Worm (Caenorhabditis elegans): ENCODE data around the gene efr-3.
A peak's percentile ranks its signal among the peaks of the same experiment; 100 is the strongest.

efr-3 gene

DNA sequence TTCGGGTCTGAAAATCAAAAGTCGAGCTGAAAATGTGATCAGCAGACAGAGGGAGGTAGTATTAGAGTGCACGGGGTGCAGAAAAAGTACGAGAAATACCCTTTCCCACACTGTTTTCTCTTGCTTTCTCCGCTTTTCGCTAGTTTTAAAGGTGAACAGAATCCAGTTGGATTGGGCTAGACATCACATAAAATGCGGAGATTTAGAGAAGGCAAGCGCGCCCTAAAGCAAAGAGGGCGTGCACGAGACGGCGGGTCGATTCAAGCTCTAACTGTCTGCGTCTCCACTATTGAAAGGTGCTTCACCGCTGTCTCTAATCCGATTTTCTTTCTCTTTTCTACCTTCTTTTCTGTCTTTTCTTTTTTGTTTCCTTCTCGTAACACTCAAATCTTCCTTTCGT is 49.2 kb upstream of the efr-3 start (continued):
- peak; percentile 15 for TF ChIP-seq unc-130 (GFP tag; optimal IDR thresholded peaks at IDR 0.05)
- TF ChIP-seq athp-1 (tag; optimal IDR thresholded peaks at IDR 0.05) = peak; percentile 67
- TF ChIP-seq F49E8.2 (tag; optimal IDR thresholded peaks at IDR 0.05; ENCODE audit: insufficient read depth) = peak; percentile 89
- 0 out of 2 replicates have a peak, but pooled peaks have one; percentile 25 for TF ChIP-seq attf-6 (GFP tag; IDR thresholded peaks at IDR 0.05)
- TF ChIP-seq ceh-91 (GFP tag; IDR thresholded peaks at IDR 0.05) = peak; percentile 48; the same call in 1 of the 2 replicates
- peak; percentile 49; the same call in 1 of the 2 replicates for TF ChIP-seq egl-44 (GFP tag; IDR thresholded peaks at IDR 0.05)
- peak; percentile 58 for TF ChIP-seq tlf-1 (GFP tag; optimal IDR thresholded peaks at IDR 0.05)
- TF ChIP-seq ccch-3 (GFP tag; optimal IDR thresholded peaks at IDR 0.05) = no peak
- TF ChIP-seq ztf-28 (GFP tag; IDR thresholded peaks at IDR 0.05) = 0 out of 2 replicates have a peak, but pooled peaks have one; percentile 6
- TF ChIP-seq madf-10 (tag; optimal IDR thresholded peaks at IDR 0.05) = no peak
- peak; percentile 95 for TF ChIP-seq F23B12.7 (tag; optimal IDR thresholded peaks at IDR 0.05; ENCODE audit: insufficient read depth)
- TF ChIP-seq B0336.3 (GFP tag; IDR thresholded peaks at IDR 0.05) = peak; percentile 76
- no peak for TF ChIP-seq lag-1 (GFP tag; IDR thresholded peaks at IDR 0.05)
- peak; percentile 73 for TF ChIP-seq F33H1.4 (GFP tag; IDR thresholded peaks at IDR 0.05)
- TF ChIP-seq tbp1 (GFP tag; optimal IDR thresholded peaks at IDR 0.05) = peak; percentile 68
- TF ChIP-seq efl-1 (GFP tag; optimal IDR thresholded peaks at IDR 0.05) = peak; percentile 57
- peak; percentile 66 for TF ChIP-seq ceh-100 (GFP tag; IDR thresholded peaks at IDR 0.05)
- TF ChIP-seq ztf-26 (tag; optimal IDR thresholded peaks at IDR 0.05) = peak; percentile 20
- TF ChIP-seq T26A5.8 (tag; optimal IDR thresholded peaks at IDR 0.05) = no peak
- TF ChIP-seq egl-18 (GFP tag; IDR thresholded peaks at IDR 0.05) = no peak
- TF ChIP-seq ceh-27 (GFP tag; optimal IDR thresholded peaks at IDR 0.05) = peak; percentile 78
- no peak for TF ChIP-seq F55B11.4 (tag; optimal IDR thresholded peaks at IDR 0.05; ENCODE audit: borderline replicate concordance, insufficient read depth)
- peak; percentile 92 for TF ChIP-seq pbrm-1 (GFP tag; IDR thresholded peaks at IDR 0.05)
- TF ChIP-seq ekl-4 (GFP tag; IDR thresholded peaks at IDR 0.05) = peak; percentile 59; the same call in 1 of the 2 replicates
- no peak for TF ChIP-seq F57A8.1 (GFP tag; optimal IDR thresholded peaks at IDR 0.05)
- TF ChIP-seq snpc-1.3 (tag; optimal IDR thresholded peaks at IDR 0.05; ENCODE audit: insufficient read depth) = peak; percentile 38
- TF ChIP-seq D2030.7 (GFP tag; IDR thresholded peaks at IDR 0.05) = peak; percentile 85
- TF ChIP-seq hlh-26 (GFP tag; conservative IDR thresholded peaks at IDR 0.05) = no peak
- TF ChIP-seq nhr-80 (tag; optimal IDR thresholded peaks at IDR 0.05) = peak; percentile 79
- TF ChIP-seq K12H6.12 (tag; optimal IDR thresholded peaks at IDR 0.05) = peak; percentile 68
- TF ChIP-seq dox-1 (GFP tag; IDR thresholded peaks at IDR 0.05) = peak; percentile 94
- no peak for TF ChIP-seq ceh-40 (GFP tag; IDR thresholded peaks at IDR 0.05)
- TF ChIP-seq xnd-1 (tag; optimal IDR thresholded peaks at IDR 0.05) = peak; percentile 18
- peak in 1 of 3 experiments; percentile 48 for TF ChIP-seq lin-35 (GFP tag; optimal IDR thresholded peaks at IDR 0.05)
- no peak for TF ChIP-seq hmg-20 (GFP tag; IDR thresholded peaks at IDR 0.05)
- TF ChIP-seq madf-6 (GFP tag; IDR thresholded peaks at IDR 0.05) = peak; percentile 81

DNA sequence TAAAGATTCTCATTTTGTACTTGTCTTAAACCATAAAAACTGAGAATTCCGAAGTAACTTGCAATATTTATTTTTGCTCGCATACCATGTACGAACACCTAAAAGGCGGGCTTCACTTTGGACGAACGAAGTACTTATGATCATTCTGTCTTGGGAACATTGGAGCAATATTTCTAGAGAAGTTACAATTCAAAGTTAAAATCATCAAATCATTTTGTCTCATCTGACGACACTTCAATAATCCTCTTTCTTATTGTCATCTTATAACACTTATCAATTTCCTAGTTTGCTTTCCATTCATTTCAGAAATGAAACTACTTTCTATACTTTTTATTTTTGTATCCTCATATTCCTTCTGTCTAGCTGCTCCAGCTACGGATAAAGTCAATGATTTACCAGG is 45.7 kb upstream of the efr-3 start, which contains the start of gene ctsa-4.1:
Gene ctsa-4.1 (plus strand): TSS at position 301 of the 400 bp plus-strand sequence.
- TF ChIP-seq B0336.3 (GFP tag; IDR thresholded peaks at IDR 0.05) = peak; percentile 39; the same call in 1 of the 2 replicates
- TF ChIP-seq lin-54 (GFP tag; optimal IDR thresholded peaks at IDR 0.05) = peak; percentile 24
- TF ChIP-seq madf-6 (GFP tag; IDR thresholded peaks at IDR 0.05) = peak; percentile 49
- TF ChIP-seq D2030.7 (GFP tag; IDR thresholded peaks at IDR 0.05) = peak; percentile 7; the same call in 1 of the 2 replicates
- TF ChIP-seq ama-1 (optimal IDR thresholded peaks at IDR 0.05) = no peak
- TF ChIP-seq ama-1 (GFP tag; optimal IDR thresholded peaks at IDR 0.05) = no peak
